Fruit fly (Drosophila melanogaster): ENCODE data around the gene CG5001.

- no peak for TF ChIP-seq pad (GFP tag; optimal IDR thresholded peaks at IDR 0.05)
- TF ChIP-seq CG12768 (GFP tag; optimal IDR thresholded peaks at IDR 0.05): no peak
- TF ChIP-seq kay (GFP tag; ENCODE audit: borderline replicate concordance): peak; percentile 97
- no peak for TF ChIP-seq toe (GFP tag; optimal IDR thresholded peaks at IDR 0.05)
- TF ChIP-seq CG11617 (GFP tag; optimal IDR thresholded peaks at IDR 0.05): no peak
- no peak for TF ChIP-seq Clk (GFP tag; optimal IDR thresholded peaks at IDR 0.05)
- no peak for TF ChIP-seq cic (GFP tag; optimal IDR thresholded peaks at IDR 0.05)
- TF ChIP-seq CG7101 (tag; optimal IDR thresholded peaks at IDR 0.05): no peak
- TF ChIP-seq Hr96 (GFP tag; optimal IDR thresholded peaks at IDR 0.05): no peak
These were observed 28.2 kb upstream of the CG5001 start for dm6 chr2L:1157357-1157678.

Data from whole organism, adult.